Worm (Caenorhabditis elegans) whole organism, L4/young adult: ENCODE results near the gene F41E6.7.
"Not testable (repeated sequence)": the region's sequence is repeated elsewhere in the genome, so short reads cannot be mapped to it uniquely, and the experiment has no call there.

ENCODE experiments used
- W03F9.2 ChIP-seq: fragments of 150-350 bp; optimal IDR thresholded peaks from 2 replicates; lab custom pipeline; 2014; ENCODE audit warnings: missing biosample characterization, missing genetic modification characterization
- dao-5 ChIP-seq: sonication (generic microtip); optimal IDR thresholded peaks from 2 replicates; lab custom pipeline; 2016; ENCODE audit warnings: missing genotype, missing genetic modification characterization, moderate library complexity, missing compliant biosample characterization
- him-1 ChIP-seq: sonication (generic microtip); optimal IDR thresholded peaks from 2 replicates; lab custom pipeline; 2016; ENCODE audit warnings: missing genotype, missing genetic modification reagents, missing genetic modification characterization, missing compliant biosample characterization

Gene F41E6.7

ce11 chrV:8594105-8594964, 4.8 kb downstream of the F41E6.7 start, which contains the start of gene tag-196:
Gene tag-196, plus strand, starts transcription at chrV:8594914.
- TF ChIP-seq dao-5 (tag; lab: Kevin White, UChicago) (no peak), W03F9.2 (no peak), him-1 (tag; lab: Kevin White, UChicago) (no peak)

ce11 chrV:8592691-8593307, 6.3 kb downstream of the F41E6.7 start:
- TF ChIP-seq him-1 (tag; lab: Kevin White, UChicago) (no peak), W03F9.2 (no peak), dao-5 (tag; lab: Kevin White, UChicago) (no peak)

ce11 chrV:8588079-8588478, 11.0 kb downstream of the F41E6.7 start, which contains the start of gene C10B5.3:
Gene C10B5.3, minus strand, starts transcription at chrV:8588179.
- TF ChIP-seq him-1 (tag; lab: Kevin White, UChicago) (no peak), W03F9.2 (no peak), dao-5 (tag; lab: Kevin White, UChicago) (no peak)

ce11 chrV:8586920-8587319, 12.2 kb downstream of the F41E6.7 start:
- no peak for TF ChIP-seq dao-5 (tag; lab: Kevin White, UChicago)
- no peak for TF ChIP-seq him-1 (tag; lab: Kevin White, UChicago)
- no peak for TF ChIP-seq W03F9.2

ce11 chrV:8586472-8586871, 12.6 kb downstream of the F41E6.7 start:
- TF ChIP-seq him-1 (tag; lab: Kevin White, UChicago) (no peak), W03F9.2 (no peak), dao-5 (tag; lab: Kevin White, UChicago) (no peak)

ce11 chrV:8580961-8581360, 18.1 kb downstream of the F41E6.7 start, which contains the start of gene C10B5.1:
Gene C10B5.1, plus strand, starts transcription at chrV:8581261.
- TF ChIP-seq W03F9.2 (no peak), dao-5 (tag; lab: Kevin White, UChicago) (no peak), him-1 (tag; lab: Kevin White, UChicago) (no peak)

- not testable (repeated sequence) for TF ChIP-seq him-1 (tag; lab: Kevin White, UChicago); dao-5 (tag; lab: Kevin White, UChicago); W03F9.2
Measured at ce11 chrV:8574762-8575161, 24.3 kb downstream of the F41E6.7 start, which contains the start of gene F25G6.1. Gene F25G6.1, plus strand, starts transcription at chrV:8575062.

ce11 chrV:8569841-8570361, 29.2 kb downstream of the F41E6.7 start, which contains the start of the genes F25G6.9 and symk-1:
Gene F25G6.9, minus strand, starts transcription at chrV:8570000.
Gene symk-1, plus strand, starts transcription at chrV:8570311.
- TF ChIP-seq him-1 (tag; lab: Kevin White, UChicago), result no peak
- TF ChIP-seq W03F9.2, result peak; percentile 70

- no peak for TF ChIP-seq W03F9.2
- TF ChIP-seq him-1 (tag; lab: Kevin White, UChicago), result no peak
- no peak for TF ChIP-seq dao-5 (tag; lab: Kevin White, UChicago)
Measured at ce11 chrV:8569172-8569571, 29.9 kb downstream of the F41E6.7 start.

- TF ChIP-seq him-1 (tag; lab: Kevin White, UChicago) (no peak), W03F9.2 (no peak), dao-5 (tag; lab: Kevin White, UChicago) (no peak)
Measured at ce11 chrV:8565075-8565474, 34.0 kb downstream of the F41E6.7 start, which contains the start of gene F25G6.8. Gene F25G6.8, minus strand, starts transcription at chrV:8565175.

- TF ChIP-seq dao-5 (tag; lab: Kevin White, UChicago) (no peak), W03F9.2 (no peak), him-1 (tag; lab: Kevin White, UChicago) (no peak)
Measured at ce11 chrV:8560916-8561315, 38.2 kb downstream of the F41E6.7 start, which contains the start of gene acr-16. Gene acr-16, plus strand, starts transcription at chrV:8561216.

- TF ChIP-seq dao-5 (tag; lab: Kevin White, UChicago), result no peak
- no peak for TF ChIP-seq him-1 (tag; lab: Kevin White, UChicago)
- no peak for TF ChIP-seq W03F9.2
Measured at ce11 chrV:8555955-8556354, 43.1 kb downstream of the F41E6.7 start.

ce11 chrV:8552460-8552859, 46.6 kb downstream of the F41E6.7 start, which contains the start of gene acr-15:
Gene acr-15, plus strand, starts transcription at chrV:8552695.
- TF ChIP-seq dao-5 (tag; lab: Kevin White, UChicago), result no peak
- TF ChIP-seq W03F9.2, result no peak
- no peak for TF ChIP-seq him-1 (tag; lab: Kevin White, UChicago)
